Worm (Caenorhabditis elegans) whole organism, mixed stage, embryonic: ENCODE measurements around the gene K08E5.6.
A peak's percentile ranks its signal among the peaks of the same experiment; 100 is the strongest.

ENCODE experiments used
- M03D4.4 ChIP-seq: sonication (generic microtip); optimal IDR thresholded peaks from 2 replicates; lab custom pipeline; 2017; ENCODE audit warnings: mild to moderate bottlenecking, missing genetic modification characterization, missing compliant biosample characterization
- bed-3 ChIP-seq: fragments of 200-800 bp; sonication (Bioruptor generic); optimal IDR thresholded peaks from 3 replicates; lab custom pipeline; 2018; ENCODE audit warnings: mild to moderate bottlenecking, missing genetic modification characterization, moderate library complexity, missing compliant biosample characterization
- blmp-1 ChIP-seq: fragments of 150-350 bp; optimal IDR thresholded peaks from 2 replicates; lab custom pipeline; 2014; ENCODE audit warnings: missing biosample characterization, missing genetic modification characterization
- ceh-39 ChIP-seq: fragments of 150-350 bp; optimal IDR thresholded peaks from 2 replicates; lab custom pipeline; 2014; ENCODE audit warnings: missing biosample characterization, missing genetic modification characterization
- ceh-43 ChIP-seq: fragments of 200-800 bp; sonication (Bioruptor generic); optimal IDR thresholded peaks from 2 replicates; lab custom pipeline; 2018; ENCODE audit warnings: mild to moderate bottlenecking, missing genetic modification characterization, moderate library complexity, missing compliant biosample characterization
- ceh-83 ChIP-seq: fragments of 200-800 bp; sonication (Bioruptor generic); optimal IDR thresholded peaks from 2 replicates; lab custom pipeline; 2018; ENCODE audit warnings: mild to moderate bottlenecking, missing genetic modification characterization, missing compliant biosample characterization
- ces-1 ChIP-seq: fragments of 150-350 bp; optimal IDR thresholded peaks from 2 replicates; lab custom pipeline; 2014; ENCODE audit warnings: missing biosample characterization, missing genetic modification reagents, missing genetic modification characterization
- cnd-1 ChIP-seq: fragments of 200-800 bp; sonication (Bioruptor generic); optimal IDR thresholded peaks from 2 replicates; lab custom pipeline; 2018; ENCODE audit warnings: mild to moderate bottlenecking, missing genetic modification characterization, missing compliant biosample characterization
- drap-1 ChIP-seq: fragments of 200-800 bp; sonication (Bioruptor generic); optimal IDR thresholded peaks from 3 replicates; lab custom pipeline; 2018; ENCODE audit warnings: mild to moderate bottlenecking, missing genetic modification characterization, missing compliant biosample characterization
- elt-1 ChIP-seq: sonication (generic microtip); optimal IDR thresholded peaks from 2 replicates; lab custom pipeline; 2017; ENCODE audit warnings: missing genetic modification characterization, mild to moderate bottlenecking, missing compliant biosample characterization, antibody characterized with exemption, moderate library complexity, borderline replicate concordance; ENCODE audit not compliant: insufficient read depth
- elt-3 ChIP-seq: fragments of 150-350 bp; optimal IDR thresholded peaks from 2 replicates; lab custom pipeline; 2014; ENCODE audit warnings: missing biosample characterization, missing genetic modification characterization
- flh-1 ChIP-seq: fragments of 200-800 bp; sonication (Bioruptor generic); optimal IDR thresholded peaks from 2 replicates; lab custom pipeline; 2018; ENCODE audit warnings: mild to moderate bottlenecking, missing genetic modification characterization, moderate library complexity, missing compliant biosample characterization
- ham-2 ChIP-seq: fragments of 200-800 bp; sonication (Bioruptor generic); optimal IDR thresholded peaks from 2 replicates; lab custom pipeline; 2018; ENCODE audit warnings: mild to moderate bottlenecking, missing genetic modification characterization, missing compliant biosample characterization
- hlh-1 ChIP-seq: fragments of 150-350 bp; optimal IDR thresholded peaks from 2 replicates; lab custom pipeline; 2014; ENCODE audit warnings: missing biosample characterization, missing genetic modification reagents, missing genetic modification characterization
- lin-13 ChIP-seq: fragments of 150-350 bp; optimal IDR thresholded peaks from 2 replicates; lab custom pipeline; 2014; ENCODE audit warnings: missing biosample characterization, missing genetic modification characterization
- lin-32 ChIP-seq: fragments of 200-800 bp; sonication (Bioruptor generic); optimal IDR thresholded peaks from 2 replicates; lab custom pipeline; 2018; ENCODE audit warnings: mild to moderate bottlenecking, missing genetic modification characterization, missing compliant biosample characterization
- lsy-2 ChIP-seq: fragments of 150-350 bp; optimal IDR thresholded peaks from 2 replicates; lab custom pipeline; 2014; ENCODE audit warnings: missing biosample characterization, missing genetic modification characterization
- mab-5 ChIP-seq: fragments of 150-350 bp; optimal IDR thresholded peaks from 2 replicates; lab custom pipeline; 2014; ENCODE audit warnings: missing biosample characterization, missing genetic modification characterization
- mep-1 ChIP-seq: fragments of 150-350 bp; optimal IDR thresholded peaks from 2 replicates; lab custom pipeline; 2017; ENCODE audit warnings: missing biosample characterization, missing genetic modification reagents, missing genetic modification characterization, inconsistent platforms
- mls-2 ChIP-seq: sonication (generic microtip); optimal IDR thresholded peaks from 2 replicates; lab custom pipeline; 2016; ENCODE audit warnings: mild to moderate bottlenecking, missing genetic modification characterization, moderate library complexity, missing compliant biosample characterization
- nhr-12 ChIP-seq: fragments of 150-350 bp; optimal IDR thresholded peaks from 2 replicates; lab custom pipeline; 2014; ENCODE audit warnings: missing biosample characterization, missing genetic modification characterization
- nhr-2 ChIP-seq: fragments of 150-350 bp; optimal IDR thresholded peaks from 2 replicates; lab custom pipeline; 2014; ENCODE audit warnings: missing biosample characterization, missing genetic modification characterization
- nhr-237 ChIP-seq: fragments of 150-350 bp; optimal IDR thresholded peaks from 2 replicates; lab custom pipeline; 2014; ENCODE audit warnings: missing biosample characterization, missing genetic modification characterization
- nhr-28 ChIP-seq: fragments of 150-350 bp; optimal IDR thresholded peaks from 2 replicates; lab custom pipeline; 2014; ENCODE audit warnings: missing biosample characterization, missing genetic modification characterization
- nhr-76 ChIP-seq: sonication (generic microtip); optimal IDR thresholded peaks from 2 replicates; lab custom pipeline; 2017; ENCODE audit warnings: missing biosample characterization, missing genetic modification characterization
- pha-4 ChIP-seq: fragments of 150-350 bp; optimal IDR thresholded peaks from 2 replicates; lab custom pipeline; 2018; ENCODE audit warnings: missing biosample characterization, missing genetic modification reagents, missing genetic modification characterization
- sem-2 ChIP-seq: fragments of 200-800 bp; sonication (Bioruptor generic); optimal IDR thresholded peaks from 2 replicates; lab custom pipeline; 2018; ENCODE audit warnings: mild to moderate bottlenecking, missing genetic modification characterization, missing compliant biosample characterization
- snpc-4 ChIP-seq: fragments of 150-350 bp; optimal IDR thresholded peaks from 2 replicates; lab custom pipeline; 2014; ENCODE audit warnings: missing biosample characterization, missing genetic modification characterization
- sptf-1 ChIP-seq: sonication (generic microtip); optimal IDR thresholded peaks from 2 replicates; lab custom pipeline; 2017; ENCODE audit warnings: mild to moderate bottlenecking, missing genetic modification characterization, moderate library complexity, missing compliant biosample characterization
- tbx-8 ChIP-seq: fragments of 200-800 bp; sonication (Bioruptor generic); optimal IDR thresholded peaks from 2 replicates; lab custom pipeline; 2018; ENCODE audit warnings: mild to moderate bottlenecking, missing genetic modification characterization, moderate library complexity, missing compliant biosample characterization
- unc-120 ChIP-seq: sonication (generic microtip); optimal IDR thresholded peaks from 2 replicates; lab custom pipeline; 2017; ENCODE audit warnings: missing genetic modification characterization, missing compliant biosample characterization; ENCODE audit not compliant: poor library complexity, severe bottlenecking
- unc-39 ChIP-seq: fragments of 150-350 bp; optimal IDR thresholded peaks from 2 replicates; lab custom pipeline; 2014; ENCODE audit warnings: missing biosample characterization, missing genetic modification characterization
- unc-62 ChIP-seq: fragments of 150-350 bp; optimal IDR thresholded peaks from 2 replicates; lab custom pipeline; 2014; ENCODE audit warnings: missing biosample characterization, missing genetic modification reagents, missing genetic modification characterization
- zip-8 ChIP-seq: fragments of 150-350 bp; optimal IDR thresholded peaks from 2 replicates; lab custom pipeline; 2014; ENCODE audit warnings: missing biosample characterization, missing genetic modification characterization
- ztf-11 ChIP-seq: fragments of 150-350 bp; optimal IDR thresholded peaks from 2 replicates; lab custom pipeline; 2014; ENCODE audit warnings: missing biosample characterization, missing genetic modification characterization

The K08E5.6 gene

ce11 chrIII:10096525-10096972 lies 44.3 kb upstream of the K08E5.6 start:
- TF ChIP-seq lin-13 (no peak), elt-1 (tag; lab: Kevin White, UChicago) (no peak), ceh-43 (no peak), ztf-11 (tag; lab: Kevin White, UChicago) (peak; percentile 70), nhr-12 (no peak), lin-32 (no peak), ham-2 (GFP tag; lab: Kevin White, UChicago) (peak; percentile 52), flh-1 (GFP tag; lab: Kevin White, UChicago) (no peak), bed-3 (GFP tag; lab: Kevin White, UChicago) (no peak), mab-5 (tag; lab: Kevin White, UChicago) (peak; percentile 78), unc-120 (tag; lab: Kevin White, UChicago) (peak; percentile 72), nhr-237 (tag; lab: Kevin White, UChicago) (peak; percentile 82), pha-4 (peak; percentile 80), hlh-1 (tag; lab: Kevin White, UChicago) (peak; percentile 91), sem-2 (GFP tag; lab: Kevin White, UChicago) (no peak), M03D4.4 (tag; lab: Kevin White, UChicago) (no peak), unc-39 (tag; lab: Kevin White, UChicago) (no peak), nhr-2 (tag; lab: Kevin White, UChicago) (peak; percentile 49), cnd-1 (tag; lab: Kevin White, UChicago) (peak; percentile 36), sptf-1 (tag; lab: Kevin White, UChicago) (peak; percentile 39), unc-62 (peak; percentile 88), elt-3 (tag; lab: Kevin White, UChicago) (peak; percentile 41), nhr-28 (tag; lab: Kevin White, UChicago) (no peak), nhr-76 (tag; lab: Kevin White, UChicago) (no peak), snpc-4 (tag; lab: Kevin White, UChicago) (no peak), ceh-39 (tag; lab: Kevin White, UChicago) (peak; percentile 98), mep-1 (tag; lab: Kevin White, UChicago) (peak; percentile 32), zip-8 (tag; lab: Kevin White, UChicago) (no peak), ceh-83 (GFP tag; lab: Kevin White, UChicago) (no peak), mls-2 (tag; lab: Kevin White, UChicago) (peak; percentile 70), lsy-2 (tag; lab: Kevin White, UChicago) (peak; percentile 89), drap-1 (GFP tag; lab: Kevin White, UChicago) (peak; percentile 72), blmp-1 (tag; lab: Kevin White, UChicago) (no peak), tbx-8 (GFP tag; lab: Kevin White, UChicago) (no peak), ces-1 (GFP tag; lab: Kevin White, UChicago) (peak; percentile 92)

- TF ChIP-seq snpc-4 (tag; lab: Kevin White, UChicago) (no peak), M03D4.4 (tag; lab: Kevin White, UChicago) (no peak), ceh-39 (tag; lab: Kevin White, UChicago) (no peak), flh-1 (GFP tag; lab: Kevin White, UChicago) (no peak), mab-5 (tag; lab: Kevin White, UChicago) (no peak), pha-4 (no peak), bed-3 (GFP tag; lab: Kevin White, UChicago) (no peak), unc-39 (tag; lab: Kevin White, UChicago) (no peak), zip-8 (tag; lab: Kevin White, UChicago) (no peak), mls-2 (tag; lab: Kevin White, UChicago) (no peak), ztf-11 (tag; lab: Kevin White, UChicago) (no peak), blmp-1 (tag; lab: Kevin White, UChicago) (no peak), nhr-12 (no peak), ces-1 (GFP tag; lab: Kevin White, UChicago) (no peak), unc-120 (tag; lab: Kevin White, UChicago) (no peak), lin-32 (no peak), tbx-8 (GFP tag; lab: Kevin White, UChicago) (no peak), sem-2 (GFP tag; lab: Kevin White, UChicago) (no peak), elt-3 (tag; lab: Kevin White, UChicago) (no peak)
Observed at ce11 chrIII:10097981-10098380, 42.9 kb upstream of the K08E5.6 start, which contains the start of gene spop-1. Gene spop-1, minus strand, starts transcription at chrIII:10098081.

ce11 chrIII:10101352-10101751 lies 39.5 kb upstream of the K08E5.6 start, which contains the start of gene kel-10:
Gene kel-10, minus strand, starts transcription at chrIII:10101452.
- TF ChIP-seq lsy-2 (tag; lab: Kevin White, UChicago) (no peak), ham-2 (GFP tag; lab: Kevin White, UChicago) (no peak), elt-1 (tag; lab: Kevin White, UChicago) (no peak)
